Fruit fly (Drosophila melanogaster) whole organism, pupa: ENCODE results near the gene CG31792.

Source experiments
- CG10348 ChIP-seq: fragments of 200-800 bp; sonication (Bioruptor generic); IDR thresholded peaks from 2 replicates; pipeline ENCODE4 v1.3.6; 2022; ENCODE audit warnings: missing biosample characterization, missing genetic modification characterization
- CG14655 ChIP-seq: fragments of 200-800 bp; sonication (Bioruptor generic); optimal IDR thresholded peaks from 3 replicates; lab custom pipeline; 2017; ENCODE audit warnings: mild to moderate bottlenecking, missing biosample characterization, missing genetic modification reagents, missing genetic modification characterization
- CG8159 ChIP-seq: fragments of 200-800 bp; sonication (Bioruptor generic); optimal IDR thresholded peaks from 3 replicates; lab custom pipeline; 2018; ENCODE audit warnings: missing biosample characterization, mild to moderate bottlenecking, missing genetic modification characterization, moderate library complexity
- Pif1A ChIP-seq: fragments of 200-800 bp; sonication (Bioruptor generic); optimal IDR thresholded peaks from 3 replicates; lab custom pipeline; 2016; ENCODE audit warnings: missing biosample characterization, missing genetic modification characterization
- Pif1B ChIP-seq: fragments of 200-800 bp; sonication (Bioruptor generic); optimal IDR thresholded peaks from 3 replicates; lab custom pipeline; 2016; ENCODE audit warnings: missing biosample characterization, missing genetic modification characterization

dm6 chr2L:18992196-18992595, 5.1 kb upstream of the CG31792 start, which contains the start of gene CG46465:
- TF ChIP-seq CG10348 (GFP tag; lab: Robert Waterston, UW) (no peak), Pif1B (GFP tag; lab: Kevin White, UChicago) (no peak), CG8159 (tag; lab: Kevin White, UChicago) (no peak), Pif1A (GFP tag; lab: Kevin White, UChicago) (no peak), CG14655 (GFP tag; lab: Kevin White, UChicago) (no peak)
